Fruit fly (Drosophila melanogaster) whole organism, embryonic: Measurements from ENCODE around the gene retm.
A peak's percentile ranks its signal among the peaks of the same experiment; 100 is the strongest.

Source experiments
- ATbp ChIP-seq: fragments of 200-800 bp; sonication (Bioruptor generic); optimal IDR thresholded peaks from 2 replicates; lab custom pipeline; 2017; ENCODE audit warnings: missing biosample characterization, mild to moderate bottlenecking, missing genetic modification characterization, missing genetic modification reagents
- Antp ChIP-seq: fragments of 200-800 bp; sonication (Bioruptor generic); optimal IDR thresholded peaks from 3 replicates; lab custom pipeline; 2016; ENCODE audit warnings: missing biosample characterization, missing genetic modification characterization
- Atf6 ChIP-seq: fragments of 200-800 bp; sonication (Bioruptor generic); IDR thresholded peaks from 2 replicates; pipeline ENCODE4 v1.3.6; 2022; ENCODE audit warnings: missing biosample characterization, missing genetic modification characterization
- Blimp-1 ChIP-seq: fragments of 200-800 bp; sonication (Bioruptor generic); optimal IDR thresholded peaks from 3 replicates; lab custom pipeline; 2018; ENCODE audit warnings: missing biosample characterization, missing genetic modification characterization, mild to moderate bottlenecking, moderate library complexity, missing genetic modification reagents
- CG10431 ChIP-seq: fragments of 200-800 bp; sonication (Bioruptor generic); optimal IDR thresholded peaks from 3 replicates; lab custom pipeline; 2018; ENCODE audit warnings: missing biosample characterization, mild to moderate bottlenecking, missing genetic modification characterization
- CG10959 ChIP-seq: fragments of 200-800 bp; sonication (Bioruptor generic); IDR thresholded peaks from 2 replicates; pipeline ENCODE4 v1.3.6; 2022; ENCODE audit warnings: missing biosample characterization, missing genetic modification characterization
- CG11504 ChIP-seq: fragments of 200-800 bp; sonication (Bioruptor generic); optimal IDR thresholded peaks from 3 replicates; lab custom pipeline; 2019; ENCODE audit warnings: missing biosample characterization, mild to moderate bottlenecking, missing genetic modification characterization, moderate library complexity
- CG11723 ChIP-seq: fragments of 200-800 bp; sonication (Bioruptor generic); optimal IDR thresholded peaks from 2 replicates; lab custom pipeline; 2017; ENCODE audit warnings: missing biosample characterization, mild to moderate bottlenecking, missing genetic modification characterization
- CG12071 ChIP-seq: fragments of 200-800 bp; sonication (Bioruptor generic); optimal IDR thresholded peaks from 3 replicates; lab custom pipeline; 2018; ENCODE audit warnings: missing biosample characterization, mild to moderate bottlenecking, missing genetic modification characterization
- CG12391 ChIP-seq: fragments of 200-800 bp; sonication (Bioruptor generic); optimal IDR thresholded peaks from 3 replicates; lab custom pipeline; 2018; ENCODE audit warnings: missing biosample characterization, mild to moderate bottlenecking, missing genetic modification characterization, moderate library complexity
- CG12769 ChIP-seq: fragments of 200-800 bp; sonication (Bioruptor generic); optimal IDR thresholded peaks from 2 replicates; lab custom pipeline; 2019; ENCODE audit warnings: missing biosample characterization, mild to moderate bottlenecking, missing genetic modification characterization, moderate library complexity
- CG17359 ChIP-seq: fragments of 200-800 bp; sonication (Bioruptor generic); optimal IDR thresholded peaks from 3 replicates; lab custom pipeline; 2018; ENCODE audit warnings: missing biosample characterization, mild to moderate bottlenecking, missing genetic modification characterization, moderate library complexity
- CG18619 ChIP-seq: fragments of 200-800 bp; sonication (Bioruptor generic); optimal IDR thresholded peaks from 3 replicates; lab custom pipeline; 2017; ENCODE audit warnings: missing biosample characterization, mild to moderate bottlenecking, missing genetic modification characterization
- CG2712 ChIP-seq: fragments of 200-800 bp; optimal IDR thresholded peaks from 3 replicates; lab custom pipeline; 2019; ENCODE audit warnings: missing biosample characterization, mild to moderate bottlenecking, missing genetic modification characterization, moderate library complexity
- CG2875 ChIP-seq: fragments of 200-800 bp; sonication (Bioruptor generic); optimal IDR thresholded peaks from 2 replicates; lab custom pipeline; 2017; ENCODE audit warnings: missing biosample characterization, mild to moderate bottlenecking, missing genetic modification characterization, missing genetic modification reagents
- CG5953 ChIP-seq: fragments of 200-800 bp; sonication (Bioruptor generic); IDR thresholded peaks from 2 replicates; pipeline ENCODE4 v1.3.6; 2022; ENCODE audit warnings: missing biosample characterization, missing genetic modification characterization
- CG6791 ChIP-seq: fragments of 200-800 bp; sonication (Bioruptor generic); IDR thresholded peaks from 3 replicates; pipeline ENCODE4 v1.3.6; 2022; ENCODE audit warnings: missing biosample characterization, missing genetic modification characterization; ENCODE audit not compliant: partially characterized antibody
- CG7987 ChIP-seq: fragments of 200-800 bp; sonication (Bioruptor generic); optimal IDR thresholded peaks from 2 replicates; lab custom pipeline; 2018; ENCODE audit warnings: missing biosample characterization, mild to moderate bottlenecking, missing genetic modification characterization, moderate library complexity
- CG9727 ChIP-seq: fragments of 200-800 bp; sonication (Bioruptor generic); optimal IDR thresholded peaks from 3 replicates; lab custom pipeline; 2017; ENCODE audit warnings: missing biosample characterization, mild to moderate bottlenecking, missing genetic modification characterization
- CoRest ChIP-seq: fragments of 200-800 bp; sonication (Bioruptor generic); optimal IDR thresholded peaks from 3 replicates; lab custom pipeline; 2018; ENCODE audit warnings: missing biosample characterization, mild to moderate bottlenecking, missing genetic modification characterization, moderate library complexity
- Dip3 ChIP-seq: fragments of 200-800 bp; sonication (Bioruptor generic); optimal IDR thresholded peaks from 3 replicates; lab custom pipeline; 2016; ENCODE audit warnings: missing biosample characterization, missing genetic modification characterization
- Hmr ChIP-seq: fragments of 200-800 bp; sonication (Bioruptor generic); optimal IDR thresholded peaks from 3 replicates; lab custom pipeline; 2017; ENCODE audit warnings: mild to moderate bottlenecking, missing biosample characterization, missing genetic modification reagents, missing genetic modification characterization
- Hr3 ChIP-seq: fragments of 200-800 bp; sonication (Bioruptor generic); optimal IDR thresholded peaks from 3 replicates; lab custom pipeline; 2016; ENCODE audit warnings: missing biosample characterization, missing genetic modification characterization
- Hsf ChIP-seq: fragments of 200-800 bp; sonication (Bioruptor generic); optimal IDR thresholded peaks from 3 replicates; lab custom pipeline; 2016; ENCODE audit warnings: missing biosample characterization, missing genetic modification characterization
- Kr ChIP-seq: fragments of 200-800 bp; sonication (Bioruptor generic); optimal IDR thresholded peaks from 2 replicates; lab custom pipeline; 2017; ENCODE audit warnings: missing biosample characterization, mild to moderate bottlenecking, missing genetic modification characterization
- MBD-R2 ChIP-seq: fragments of 200-800 bp; sonication (Bioruptor generic); IDR thresholded peaks from 2 replicates; pipeline ENCODE4 v1.3.6; 2022; ENCODE audit warnings: missing biosample characterization, missing genetic modification characterization
- Nf-YA ChIP-seq: fragments of 200-800 bp; sonication (Bioruptor generic); IDR thresholded peaks from 2 replicates; pipeline ENCODE4 v1.3.6; 2022; ENCODE audit warnings: missing biosample characterization, missing genetic modification characterization
- NfI ChIP-seq: fragments of 200-800 bp; sonication (Bioruptor generic); optimal IDR thresholded peaks from 3 replicates; lab custom pipeline; 2018; ENCODE audit warnings: missing biosample characterization, mild to moderate bottlenecking, missing genetic modification characterization, moderate library complexity
- Oaz ChIP-seq: fragments of 200-800 bp; sonication (Bioruptor generic); IDR thresholded peaks from 2 replicates; pipeline ENCODE4 v1.3.6; 2022; ENCODE audit warnings: missing biosample characterization, missing genetic modification characterization
- Pdp1 ChIP-seq, 2 experiments: fragments of 200-800 bp; sonication (Bioruptor generic); optimal IDR thresholded peaks; 3 replicates each; lab custom pipeline; 2016; ENCODE audit warnings: missing biosample characterization in 2 of 2, missing genetic modification characterization in 2 of 2, mild to moderate bottlenecking in 1 of 2, moderate library complexity in 1 of 2
- Usf ChIP-seq: fragments of 200-800 bp; sonication (Bioruptor generic); optimal IDR thresholded peaks from 2 replicates; lab custom pipeline; 2017; ENCODE audit warnings: missing genotype, missing biosample characterization, missing genetic modification characterization
- ase ChIP-seq: fragments of 200-800 bp; sonication (Bioruptor generic); IDR thresholded peaks from 3 replicates; pipeline ENCODE4 v1.3.6; 2022; ENCODE audit warnings: missing biosample characterization, missing genetic modification characterization
- bsh ChIP-seq, 2 experiments: fragments of 200-800 bp; sonication (Bioruptor generic); optimal IDR thresholded peaks; 2 replicates each; lab custom pipeline; 2017 to 2018; ENCODE audit warnings: mild to moderate bottlenecking in 2 of 2, missing biosample characterization in 2 of 2, missing genetic modification characterization in 2 of 2, moderate library complexity in 1 of 2
- crol ChIP-seq: fragments of 200-800 bp; sonication (Bioruptor generic); IDR thresholded peaks from 2 replicates; pipeline ENCODE4 v1.3.6; 2022; ENCODE audit warnings: missing biosample characterization, missing genetic modification characterization
- emc ChIP-seq: fragments of 200-800 bp; sonication (Bioruptor generic); optimal IDR thresholded peaks from 2 replicates; lab custom pipeline; 2016; ENCODE audit warnings: missing biosample characterization, missing genetic modification characterization
- en ChIP-seq: fragments of 200-800 bp; sonication (Bioruptor generic); optimal IDR thresholded peaks from 2 replicates; lab custom pipeline; 2016; ENCODE audit warnings: missing biosample characterization, missing genetic modification characterization
- eyg ChIP-seq: fragments of 200-800 bp; sonication (Bioruptor generic); optimal IDR thresholded peaks from 3 replicates; lab custom pipeline; 2016; ENCODE audit warnings: missing biosample characterization, missing genetic modification characterization
- fd3F ChIP-seq: fragments of 200-800 bp; sonication (Bioruptor generic); optimal IDR thresholded peaks from 2 replicates; lab custom pipeline; 2018; ENCODE audit warnings: missing biosample characterization, mild to moderate bottlenecking, missing genetic modification characterization, moderate library complexity
- grau ChIP-seq: fragments of 200-800 bp; optimal IDR thresholded peaks from 3 replicates; lab custom pipeline; 2019; ENCODE audit warnings: missing biosample characterization, mild to moderate bottlenecking, missing genetic modification characterization, moderate library complexity
- jigr1 ChIP-seq: fragments of 200-800 bp; sonication (Bioruptor generic); IDR thresholded peaks from 3 replicates; pipeline ENCODE4 v1.3.6; 2022; ENCODE audit warnings: missing biosample characterization, missing genetic modification characterization
- jumu ChIP-seq: fragments of 200-800 bp; sonication (Bioruptor generic); optimal IDR thresholded peaks from 3 replicates; lab custom pipeline; 2016; ENCODE audit warnings: missing biosample characterization, missing genetic modification characterization
- nau ChIP-seq: fragments of 200-800 bp; sonication (Bioruptor generic); optimal IDR thresholded peaks from 3 replicates; lab custom pipeline; 2017; ENCODE audit warnings: missing biosample characterization, mild to moderate bottlenecking, missing genetic modification characterization, missing genetic modification reagents
- pum ChIP-seq: fragments of 200-800 bp; sonication (Bioruptor generic); optimal IDR thresholded peaks from 2 replicates; lab custom pipeline; 2016; ENCODE audit warnings: missing biosample characterization, missing genetic modification characterization
- run ChIP-seq: fragments of 200-800 bp; sonication (Bioruptor generic); optimal IDR thresholded peaks from 3 replicates; lab custom pipeline; 2018; ENCODE audit warnings: missing biosample characterization, mild to moderate bottlenecking, missing genetic modification characterization
- scrt ChIP-seq: fragments of 200-800 bp; sonication (Bioruptor generic); optimal IDR thresholded peaks from 2 replicates; lab custom pipeline; 2018; ENCODE audit warnings: missing biosample characterization, mild to moderate bottlenecking, missing genetic modification characterization, moderate library complexity
- sqz ChIP-seq: fragments of 200-800 bp; sonication (Bioruptor generic); optimal IDR thresholded peaks from 3 replicates; lab custom pipeline; 2018; ENCODE audit warnings: missing biosample characterization, mild to moderate bottlenecking, missing genetic modification characterization
- ssp ChIP-seq: fragments of 200-800 bp; sonication (Bioruptor generic); IDR thresholded peaks from 2 replicates; pipeline ENCODE4 v1.3.6; 2022; ENCODE audit warnings: missing biosample characterization, missing genetic modification characterization
- unpg ChIP-seq: fragments of 200-800 bp; sonication (Bioruptor generic); optimal IDR thresholded peaks from 3 replicates; lab custom pipeline; 2018; ENCODE audit warnings: missing biosample characterization, mild to moderate bottlenecking, missing genetic modification characterization, moderate library complexity
- wor ChIP-seq: fragments of 200-800 bp; sonication (Bioruptor generic); IDR thresholded peaks from 2 replicates; pipeline ENCODE4 v1.3.6; 2022; ENCODE audit warnings: missing biosample characterization, missing genetic modification characterization
- yki ChIP-seq: fragments of >200 bp; optimal IDR thresholded peaks from 3 replicates; lab custom pipeline; 2018

The retm gene

DNA sequence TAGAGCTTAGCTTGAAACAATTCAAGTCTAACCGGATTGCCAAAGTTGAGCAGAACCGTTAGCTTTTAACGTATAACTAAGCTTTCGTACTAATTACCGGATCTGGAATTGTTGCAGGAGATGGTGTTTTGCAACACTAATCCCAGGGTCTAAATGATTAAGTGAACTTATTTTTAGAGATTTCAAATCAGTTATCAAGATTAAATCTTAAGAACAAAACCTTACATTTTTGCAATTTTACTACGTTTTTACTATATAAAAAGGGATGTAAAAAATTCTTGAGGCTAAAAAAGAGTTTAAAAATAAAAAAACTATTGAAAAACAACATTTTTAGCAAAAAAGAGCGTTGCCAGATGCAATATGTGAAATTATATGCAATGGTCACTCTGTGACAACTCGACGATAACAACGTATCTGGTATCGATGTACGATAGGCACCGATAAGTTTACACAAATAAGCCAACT is 33.0 kb upstream of the retm start, which contains the start of the genes KFase and epsilonCOP (continued):
- TF ChIP-seq CG2875 (GFP tag; lab: Kevin White, UChicago): no peak
- TF ChIP-seq CG18619 (GFP tag; lab: Kevin White, UChicago): no peak
- peak; percentile 13 for TF ChIP-seq fd3F (GFP tag; lab: Kevin White, UChicago)
- peak; percentile 72 for TF ChIP-seq CG2712
- TF ChIP-seq bsh (GFP tag; optimal IDR thresholded peaks at IDR 0.05; lab: Kevin White, UChicago): peak in 1 of 2 experiments; percentile 36
- no peak for TF ChIP-seq wor
- peak; percentile 43 for TF ChIP-seq CG17359 (tag; lab: Kevin White, UChicago)
- TF ChIP-seq pum (GFP tag; lab: Kevin White, UChicago): no peak
- TF ChIP-seq scrt (GFP tag; lab: Kevin White, UChicago): peak; percentile 20
- TF ChIP-seq CG7987 (GFP tag; lab: Kevin White, UChicago): peak; percentile 43
- TF ChIP-seq ase (GFP tag; lab: Robert Waterston, UW): 0 out of 3 replicates have a peak, but pooled peaks have one; percentile 26
- TF ChIP-seq CG5953 (GFP tag; lab: Robert Waterston, UW): peak; percentile 55; the same call in 1 of the 2 replicates
- TF ChIP-seq Hmr (GFP tag; lab: Kevin White, UChicago): peak; percentile 81
- TF ChIP-seq ATbp (GFP tag; lab: Kevin White, UChicago): no peak
- TF ChIP-seq jumu (GFP tag; lab: Kevin White, UChicago): no peak
- TF ChIP-seq grau: peak; percentile 58
- TF ChIP-seq nau (GFP tag; lab: Kevin White, UChicago): no peak
- no peak for TF ChIP-seq CG11723 (GFP tag; lab: Kevin White, UChicago)
- TF ChIP-seq run (tag; lab: Kevin White, UChicago): no peak
- TF ChIP-seq yki (lab: Kevin White, UChicago): no peak
- no peak for TF ChIP-seq Kr
- peak; percentile 59; the same call in 1 of the 3 replicates for TF ChIP-seq jigr1 (GFP tag; lab: Robert Waterston, UW)
- no peak for TF ChIP-seq Usf (GFP tag; lab: Kevin White, UChicago)
- TF ChIP-seq crol (GFP tag; lab: Robert Waterston, UW): no peak
- peak; percentile 81 for TF ChIP-seq CG6791 (GFP tag; lab: Robert Waterston, UW)
- TF ChIP-seq ssp: peak; percentile 80
- no peak for TF ChIP-seq CG11504 (tag; lab: Kevin White, UChicago)
- TF ChIP-seq Atf6: no peak
- TF ChIP-seq Blimp-1: peak; percentile 49
- no peak for TF ChIP-seq en (GFP tag; lab: Kevin White, UChicago)
- no peak for TF ChIP-seq CG10959 (GFP tag; lab: Robert Waterston, UW)
- peak; percentile 62 for TF ChIP-seq NfI (GFP tag; lab: Kevin White, UChicago)
- peak; percentile 59 for TF ChIP-seq eyg (GFP tag; lab: Kevin White, UChicago)
- peak; percentile 16 for TF ChIP-seq Antp
- TF ChIP-seq Dip3: peak; percentile 71
- TF ChIP-seq CG12071 (GFP tag; lab: Kevin White, UChicago): no peak
- peak; percentile 53 for TF ChIP-seq sqz
- peak in 1 of 2 experiments; percentile 61 for TF ChIP-seq Pdp1 (GFP tag; optimal IDR thresholded peaks at IDR 0.05; lab: Kevin White, UChicago)
- peak; percentile 51 for TF ChIP-seq Hr3 (GFP tag; lab: Kevin White, UChicago)
- peak; percentile 71 for TF ChIP-seq Hsf (GFP tag; lab: Kevin White, UChicago)
- no peak for TF ChIP-seq CG12769 (tag; lab: Kevin White, UChicago)
- no peak for TF ChIP-seq Nf-YA
- peak; percentile 80 for TF ChIP-seq CoRest
- peak; percentile 6 for TF ChIP-seq emc
- peak; percentile 37 for TF ChIP-seq unpg (GFP tag; lab: Kevin White, UChicago)
- peak; percentile 71 for TF ChIP-seq CG9727 (GFP tag; lab: Kevin White, UChicago)
- TF ChIP-seq CG10431 (GFP tag; lab: Kevin White, UChicago): peak; percentile 52
- peak; percentile 70 for TF ChIP-seq CG12391 (tag; lab: Kevin White, UChicago)
- TF ChIP-seq Oaz (GFP tag; lab: Robert Waterston, UW): no peak
- TF ChIP-seq MBD-R2 (GFP tag; lab: Robert Waterston, UW): peak; percentile 44; the same call in 1 of the 2 replicates
